Worm (Caenorhabditis elegans) whole organism, midembryonic: ENCODE results near the gene B0524.2.
A peak's percentile ranks its signal among the peaks of the same experiment; 100 is the strongest.

ENCODE experiments used
- T22C8.4 ChIP-seq: fragments of 200-800 bp; sonication (Bioruptor generic); IDR thresholded peaks from 2 replicates; pipeline ENCODE4 v1.3.6; 2022; ENCODE audit warnings: missing genetic modification characterization, missing compliant biosample characterization
- cog-1 ChIP-seq: sonication (generic microtip); optimal IDR thresholded peaks from 2 replicates; lab custom pipeline; 2016; ENCODE audit warnings: missing genetic modification characterization, missing compliant biosample characterization
- flt-1 ChIP-seq: fragments of 200-800 bp; sonication (Bioruptor generic); IDR thresholded peaks from 2 replicates; pipeline ENCODE4 v1.3.6; 2022; ENCODE audit warnings: missing genetic modification characterization, missing compliant biosample characterization
- klf-2 ChIP-seq: fragments of 200-800 bp; sonication (Bioruptor generic); conservative IDR thresholded peaks from 2 replicates; pipeline ENCODE4 v1.3.6; 2022; ENCODE audit warnings: missing genetic modification reagents, missing genetic modification characterization, missing compliant biosample characterization
- med-1 ChIP-seq: sonication (generic microtip); optimal IDR thresholded peaks from 2 replicates; lab custom pipeline; 2017; ENCODE audit warnings: missing genetic modification characterization, mild to moderate bottlenecking, missing compliant biosample characterization, antibody characterized with exemption, missing genetic modification reagents; ENCODE audit not compliant: insufficient read depth
- ref-1 ChIP-seq: fragments of 200-800 bp; sonication (Bioruptor generic); conservative IDR thresholded peaks from 2 replicates; pipeline ENCODE4 v1.3.6; 2022; ENCODE audit warnings: missing genetic modification reagents, missing genetic modification characterization, missing compliant biosample characterization
- tab-1 ChIP-seq: fragments of 200-800 bp; sonication (Bioruptor generic); IDR thresholded peaks from 2 replicates; pipeline ENCODE4 v1.3.6; 2022; ENCODE audit warnings: missing genetic modification characterization, missing compliant biosample characterization
- ztf-23 ChIP-seq: fragments of 200-800 bp; sonication (Bioruptor generic); IDR thresholded peaks from 2 replicates; pipeline ENCODE4 v1.3.6; 2022; ENCODE audit warnings: missing genetic modification reagents, missing genetic modification characterization, missing compliant biosample characterization
- ztf-29 ChIP-seq: fragments of 200-800 bp; sonication (Bioruptor generic); IDR thresholded peaks from 2 replicates; pipeline ENCODE4 v1.3.6; 2022; ENCODE audit warnings: missing genetic modification reagents, missing genetic modification characterization, missing compliant biosample characterization

Gene B0524.2

DNA sequence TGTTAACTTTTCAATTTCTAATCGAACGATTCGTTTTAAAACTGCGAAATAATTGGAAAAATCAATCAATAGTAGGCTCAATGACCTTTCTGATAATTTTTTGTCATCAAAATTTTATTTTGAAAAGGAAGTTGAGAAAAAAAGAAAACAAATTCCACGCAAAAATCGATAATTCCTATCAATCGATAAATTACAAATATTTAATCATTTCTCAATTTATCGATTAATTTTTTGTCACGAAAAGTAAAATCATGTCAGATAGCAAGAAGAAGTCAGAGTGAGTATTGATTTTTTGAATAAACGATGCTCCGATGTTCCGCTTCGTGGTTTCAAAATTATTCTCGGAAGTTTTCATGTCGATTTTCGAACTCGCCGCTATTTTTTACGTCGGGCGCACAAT, at the start of gene B0524.2, which contains the start of gene B0524.5:
Gene B0524.2, plus strand, starts transcription at position 207 of the 400 bp plus-strand sequence.
Gene B0524.5, minus strand, starts transcription at position 40 of the 400 bp plus-strand sequence.
- TF ChIP-seq ref-1 (GFP tag; lab: Robert Waterston, UW), result no peak
- peak; percentile 62 for TF ChIP-seq T22C8.4

DNA sequence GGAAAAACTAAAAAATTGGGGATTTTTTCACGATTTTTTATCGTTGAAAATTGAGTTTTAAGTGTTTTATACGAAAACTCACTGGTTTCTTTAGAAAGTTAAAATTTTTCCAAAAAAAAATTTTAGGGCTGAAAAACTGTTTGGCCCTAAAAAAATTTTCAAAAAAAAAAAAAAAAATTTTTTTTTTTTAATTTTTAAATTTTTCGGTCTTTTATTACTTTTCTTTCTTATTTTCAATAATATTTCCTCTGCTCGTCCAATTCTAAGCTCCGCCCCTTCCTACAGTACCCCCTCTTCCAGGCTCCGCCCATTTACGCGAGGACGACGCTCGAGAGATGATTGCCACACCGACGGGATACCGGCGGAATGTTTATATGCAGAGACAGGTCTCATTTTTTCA, 45.1 kb upstream of the B0524.2 start, which contains the start of gene pqn-82:
Gene pqn-82, plus strand, starts transcription at position 301 of the 400 bp plus-strand sequence.
- TF ChIP-seq ztf-23 (GFP tag; lab: Robert Waterston, UW), result no peak
- TF ChIP-seq med-1 (GFP tag; lab: Kevin White, UChicago), result no peak
- TF ChIP-seq ztf-29 (GFP tag; lab: Robert Waterston, UW), result no peak
- TF ChIP-seq ref-1 (GFP tag; lab: Robert Waterston, UW), result no peak
- no peak for TF ChIP-seq tab-1 (GFP tag; lab: Robert Waterston, UW)
- no peak for TF ChIP-seq cog-1 (tag; lab: Kevin White, UChicago)
- TF ChIP-seq flt-1 (GFP tag; lab: Robert Waterston, UW), result no peak
- TF ChIP-seq klf-2 (GFP tag; lab: Robert Waterston, UW), result no peak
- TF ChIP-seq T22C8.4, result no peak

DNA sequence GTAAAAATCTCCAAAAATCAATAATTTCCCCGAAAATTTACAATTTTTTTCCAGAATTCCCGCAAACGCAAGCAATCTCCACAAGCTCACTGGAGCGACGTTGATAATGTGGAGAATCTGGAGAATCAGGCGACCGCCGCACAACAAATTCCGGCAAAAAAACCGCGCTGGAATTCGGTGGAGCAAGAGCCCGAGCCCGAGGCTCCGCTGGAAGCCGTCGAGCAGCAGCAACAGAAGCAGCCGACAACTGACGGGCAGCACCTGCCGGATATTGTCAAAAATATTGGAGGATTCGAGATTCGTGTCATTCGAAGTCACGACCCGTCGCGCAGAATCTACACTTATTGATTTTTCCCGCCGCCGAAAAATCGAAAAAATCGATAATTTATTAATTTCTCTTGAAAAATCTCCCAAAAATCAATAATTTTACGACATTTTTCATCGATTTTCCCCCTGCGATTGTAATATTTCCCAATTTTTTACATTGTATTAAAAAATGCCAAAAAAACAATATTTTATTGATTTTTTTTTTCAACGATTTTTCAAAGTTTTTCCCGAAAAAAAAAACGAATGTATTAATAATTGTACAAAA, 41.6 kb upstream of the B0524.2 start:
- TF ChIP-seq T22C8.4 (peak; percentile 60), klf-2 (GFP tag; lab: Robert Waterston, UW) (no peak)

DNA sequence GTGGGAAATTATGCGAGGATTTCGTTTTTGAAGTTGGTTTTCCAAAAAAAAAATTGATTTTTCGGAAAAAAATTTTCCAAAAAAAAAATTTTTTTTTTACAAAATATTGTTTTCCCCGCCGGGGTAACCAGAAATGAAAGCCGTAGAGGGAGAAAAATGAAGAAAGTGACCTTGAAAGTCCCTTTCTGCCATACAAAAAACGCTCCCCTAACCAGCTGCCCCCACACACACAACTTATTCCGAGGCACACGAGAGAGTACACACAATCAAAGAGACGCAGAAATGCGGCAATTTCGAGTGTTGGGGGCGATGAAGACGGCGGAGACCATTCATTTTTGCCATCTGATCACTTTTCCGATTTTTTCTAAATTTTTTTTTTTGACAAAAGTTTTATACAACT, 39.9 kb upstream of the B0524.2 start:
- TF ChIP-seq klf-2 (GFP tag; lab: Robert Waterston, UW) (no peak), T22C8.4 (no peak), med-1 (GFP tag; lab: Kevin White, UChicago) (no peak), ztf-23 (GFP tag; lab: Robert Waterston, UW) (no peak), cog-1 (tag; lab: Kevin White, UChicago) (no peak), ref-1 (GFP tag; lab: Robert Waterston, UW) (no peak), tab-1 (GFP tag; lab: Robert Waterston, UW) (no peak), flt-1 (GFP tag; lab: Robert Waterston, UW) (no peak), ztf-29 (GFP tag; lab: Robert Waterston, UW) (no peak)

DNA sequence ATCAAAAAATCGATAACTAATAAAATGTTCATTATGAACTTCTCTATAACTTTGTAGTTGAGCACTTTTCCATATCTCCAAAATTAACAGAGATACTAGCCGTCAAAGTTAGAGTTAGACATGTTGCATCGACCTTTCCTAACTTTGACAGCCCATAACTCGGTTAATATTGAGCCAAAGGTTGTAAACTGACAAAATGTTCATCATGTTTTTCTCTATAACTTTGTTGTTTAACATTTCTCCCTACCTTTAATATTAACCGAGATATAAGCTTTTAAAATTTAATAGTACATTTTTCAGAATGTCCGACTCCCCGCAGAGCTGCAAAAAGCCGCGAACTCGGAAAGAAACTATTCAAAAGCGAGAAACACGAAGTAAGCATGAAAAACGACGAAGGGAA, 38.8 kb upstream of the B0524.2 start, which contains the start of gene hlh-33:
Gene hlh-33, plus strand, starts transcription at position 301 of the 400 bp plus-strand sequence.
- TF ChIP-seq flt-1 (GFP tag; lab: Robert Waterston, UW) (no peak), klf-2 (GFP tag; lab: Robert Waterston, UW) (no peak), cog-1 (tag; lab: Kevin White, UChicago) (no peak), med-1 (GFP tag; lab: Kevin White, UChicago) (no peak), ztf-29 (GFP tag; lab: Robert Waterston, UW) (no peak), ztf-23 (GFP tag; lab: Robert Waterston, UW) (no peak), T22C8.4 (no peak), ref-1 (GFP tag; lab: Robert Waterston, UW) (no peak), tab-1 (GFP tag; lab: Robert Waterston, UW) (no peak)

DNA sequence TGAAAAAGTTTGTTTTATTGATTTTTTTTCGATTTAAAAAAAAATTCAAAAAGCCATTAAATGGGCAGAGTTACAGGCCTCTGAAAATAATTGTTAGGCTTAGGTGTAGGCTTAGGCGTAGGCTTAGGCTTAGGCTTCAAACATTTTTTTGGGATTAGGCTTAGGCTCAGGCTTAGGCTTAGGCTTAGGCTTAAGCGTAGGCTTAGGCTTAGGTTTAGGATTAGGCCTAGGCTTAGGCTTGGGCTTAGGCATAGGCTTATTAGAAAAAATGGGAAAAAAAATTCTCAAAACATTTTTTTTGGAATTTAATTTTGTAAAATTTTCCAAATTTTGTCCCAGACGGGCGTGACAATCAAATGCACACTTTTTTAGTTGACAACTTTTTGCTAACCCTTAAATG, 37.7 kb upstream of the B0524.2 start:
- no peak for TF ChIP-seq flt-1 (GFP tag; lab: Robert Waterston, UW)
- no peak for TF ChIP-seq ztf-23 (GFP tag; lab: Robert Waterston, UW)
- TF ChIP-seq klf-2 (GFP tag; lab: Robert Waterston, UW), result no peak
- no peak for TF ChIP-seq ref-1 (GFP tag; lab: Robert Waterston, UW)
- no peak for TF ChIP-seq T22C8.4
- no peak for TF ChIP-seq med-1 (GFP tag; lab: Kevin White, UChicago)
- TF ChIP-seq tab-1 (GFP tag; lab: Robert Waterston, UW), result no peak
- no peak for TF ChIP-seq ztf-29 (GFP tag; lab: Robert Waterston, UW)
- no peak for TF ChIP-seq cog-1 (tag; lab: Kevin White, UChicago)

DNA sequence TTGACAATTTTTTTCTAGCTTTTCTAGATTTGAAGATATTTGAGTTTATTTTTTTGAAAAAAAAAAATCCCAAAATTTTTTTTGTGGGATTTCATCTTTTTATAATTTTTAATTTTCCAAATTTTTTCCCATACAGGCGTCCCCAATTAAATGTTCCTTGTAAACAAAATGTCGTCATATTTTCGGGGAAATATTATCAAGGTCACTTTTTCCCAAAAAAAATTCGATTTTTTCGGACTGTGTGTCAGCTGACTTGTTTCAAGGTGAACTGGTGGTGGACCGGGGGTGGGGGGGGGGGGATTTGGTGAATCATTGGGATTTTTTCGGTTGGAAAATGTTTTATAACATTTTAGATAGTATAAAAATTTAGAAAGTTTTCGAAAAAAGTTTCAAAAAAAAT, 37.2 kb upstream of the B0524.2 start:
- TF ChIP-seq flt-1 (GFP tag; lab: Robert Waterston, UW) (no peak), cog-1 (tag; lab: Kevin White, UChicago) (no peak), tab-1 (GFP tag; lab: Robert Waterston, UW) (no peak), ref-1 (GFP tag; lab: Robert Waterston, UW) (no peak), med-1 (GFP tag; lab: Kevin White, UChicago) (no peak), ztf-29 (GFP tag; lab: Robert Waterston, UW) (no peak), ztf-23 (GFP tag; lab: Robert Waterston, UW) (no peak), T22C8.4 (no peak), klf-2 (GFP tag; lab: Robert Waterston, UW) (no peak)

DNA sequence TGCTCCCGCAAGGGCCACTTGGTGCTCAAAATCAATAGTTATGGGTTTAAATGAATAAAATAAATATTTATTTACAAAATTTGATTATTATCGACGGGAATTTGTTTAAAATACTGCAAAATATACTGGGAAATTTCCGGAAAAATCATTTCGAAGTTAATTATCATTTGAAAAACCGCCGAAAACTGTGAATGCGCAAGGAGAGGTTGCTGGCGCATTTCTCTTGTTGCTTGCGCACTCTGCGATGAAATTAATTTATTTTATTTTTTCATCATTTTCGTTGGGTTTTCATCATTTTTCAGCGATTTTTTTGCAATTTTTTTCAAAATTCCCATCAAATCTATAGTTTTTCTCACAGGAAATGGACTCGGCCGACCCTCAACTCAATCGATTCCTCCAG, 34.3 kb upstream of the B0524.2 start, which contains the start of gene ddp-1:
Gene ddp-1, plus strand, starts transcription at position 357 of the 400 bp plus-strand sequence.
- TF ChIP-seq ztf-29 (GFP tag; lab: Robert Waterston, UW) (peak; percentile 30; the same call in 1 of the 2 replicates), flt-1 (GFP tag; lab: Robert Waterston, UW) (peak; percentile 89), tab-1 (GFP tag; lab: Robert Waterston, UW) (peak; percentile 72; the same call in 1 of the 2 replicates), T22C8.4 (peak; percentile 62), med-1 (GFP tag; lab: Kevin White, UChicago) (peak; percentile 59), cog-1 (tag; lab: Kevin White, UChicago) (peak; percentile 79), ref-1 (GFP tag; lab: Robert Waterston, UW) (0 out of 2 replicates have a peak, but pooled peaks have one; percentile 49), ztf-23 (GFP tag; lab: Robert Waterston, UW) (peak; percentile 88), klf-2 (GFP tag; lab: Robert Waterston, UW) (peak; percentile 75; the same call in 1 of the 2 replicates)

DNA sequence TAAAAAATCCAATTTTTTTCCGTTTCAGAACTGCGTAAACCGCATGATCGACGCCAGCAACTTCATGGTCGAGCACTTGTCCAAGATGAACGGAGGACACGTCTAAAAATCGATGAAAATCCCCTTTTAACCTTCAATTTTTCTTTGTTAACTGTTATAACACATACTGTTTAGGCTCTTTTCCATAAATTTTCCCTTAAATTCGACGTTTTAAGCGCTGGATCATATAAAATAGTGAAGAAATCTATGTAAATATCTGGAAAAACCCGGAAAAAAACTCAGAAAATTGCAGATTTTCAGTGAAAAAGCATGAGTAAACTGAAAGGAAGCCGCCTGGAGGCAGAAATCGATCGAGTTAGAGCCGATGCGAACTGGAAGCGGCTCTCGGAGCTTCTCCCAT, 33.7 kb upstream of the B0524.2 start, which contains the start of gene ttc-7:
Gene ttc-7, plus strand, starts transcription at position 301 of the 400 bp plus-strand sequence.
- TF ChIP-seq ztf-29 (GFP tag; lab: Robert Waterston, UW), result no peak
- no peak for TF ChIP-seq med-1 (GFP tag; lab: Kevin White, UChicago)
- no peak for TF ChIP-seq ztf-23 (GFP tag; lab: Robert Waterston, UW)
- no peak for TF ChIP-seq ref-1 (GFP tag; lab: Robert Waterston, UW)
- TF ChIP-seq flt-1 (GFP tag; lab: Robert Waterston, UW), result no peak
- no peak for TF ChIP-seq tab-1 (GFP tag; lab: Robert Waterston, UW)
- TF ChIP-seq T22C8.4, result no peak
- no peak for TF ChIP-seq klf-2 (GFP tag; lab: Robert Waterston, UW)
- no peak for TF ChIP-seq cog-1 (tag; lab: Kevin White, UChicago)
